Worm (Caenorhabditis elegans): Measurements from ENCODE around the gene edg-1.

DNA sequence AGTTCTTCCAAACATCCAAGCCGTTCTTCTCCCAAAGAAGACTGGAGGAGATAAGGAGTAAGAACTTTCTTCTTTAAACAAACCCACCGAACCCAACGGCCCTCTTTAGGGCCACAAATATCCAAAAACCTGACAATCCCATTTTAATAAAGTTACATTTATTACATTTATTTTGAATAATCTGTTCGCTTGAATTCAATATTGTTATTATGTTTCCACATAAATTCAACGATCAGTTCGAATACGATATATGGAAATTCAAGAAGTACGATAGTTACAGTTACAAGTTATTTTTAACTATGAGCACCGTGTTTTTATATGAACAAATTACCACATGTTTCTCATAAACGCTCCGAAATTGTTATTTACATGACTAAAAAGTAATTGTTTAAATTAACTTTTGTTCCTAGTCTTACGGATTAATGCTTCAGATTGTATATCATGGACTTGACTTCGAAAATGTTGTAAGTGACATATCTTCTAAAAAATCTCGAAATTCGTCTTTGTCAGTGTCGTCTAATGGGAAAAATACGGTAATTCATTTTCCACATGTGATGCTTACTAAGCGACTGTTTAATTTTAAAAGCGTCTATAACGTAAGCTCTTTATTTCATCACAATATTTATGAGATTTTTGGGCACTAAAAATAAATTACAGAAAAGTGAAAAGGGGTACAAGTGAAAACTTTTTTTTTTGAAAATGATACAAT lies 20.3 kb downstream of the edg-1 start:
- TF ChIP-seq dao-5 (tag; optimal IDR thresholded peaks at IDR 0.05): no peak
- no peak for TF ChIP-seq him-1 (tag; optimal IDR thresholded peaks at IDR 0.05)
- TF ChIP-seq W03F9.2 (tag; optimal IDR thresholded peaks at IDR 0.05): no peak
